Worm (Caenorhabditis elegans) whole organism, L4 larva: ENCODE data around the gene K10G9.2.

ENCODE experiments used
- T20F7.1 ChIP-seq: fragments of 200-800 bp; sonication (Bioruptor generic); optimal IDR thresholded peaks from 2 replicates; lab custom pipeline; 2018; ENCODE audit warnings: mild to moderate bottlenecking, missing genetic modification characterization, missing compliant biosample characterization
- ZK546.5 ChIP-seq, 2 experiments: sonication (generic microtip); optimal IDR thresholded peaks; 2 replicates each; lab custom pipeline; 2017; ENCODE audit warnings: missing biosample characterization in 2 of 2, missing genetic modification characterization in 2 of 2
- ces-1 ChIP-seq: fragments of 150-350 bp; sonication (generic microtip); optimal IDR thresholded peaks from 4 replicates; lab custom pipeline; 2014; ENCODE audit warnings: missing biosample characterization, missing genetic modification reagents, missing genetic modification characterization
- unc-62 ChIP-seq, 3 experiments: fragments of 150-350 bp in 1 of 3; sonication (generic microtip); optimal IDR thresholded peaks in 2 of 3; peaks in 1 of 3; 1 replicate in 1 of 3; 2 replicates in 2 of 3; lab custom pipeline; 2014 to 2017; ENCODE audit warnings: missing biosample characterization in 3 of 3, missing genetic modification characterization in 3 of 3, missing genetic modification reagents in 3 of 3, missing genotype in 1 of 3
- zag-1 ChIP-seq: fragments of 150-350 bp; optimal IDR thresholded peaks from 2 replicates; lab custom pipeline; 2014; ENCODE audit warnings: missing biosample characterization, missing genetic modification characterization

ce11 chrIII:10336109-10336508, 50.4 kb downstream of the K10G9.2 start:
- TF ChIP-seq ces-1 (GFP tag; lab: Kevin White, UChicago) (no peak), ZK546.5 (tag; optimal IDR thresholded peaks at IDR 0.05; lab: Kevin White, UChicago) (no peak), T20F7.1 (GFP tag; lab: Kevin White, UChicago) (no peak), unc-62 (GFP tag; optimal IDR thresholded peaks at IDR 0.05 in 1 of 2; lab: Kevin White, UChicago) (peak in 1 of 2 experiments; percentile 54), unc-62 (tag; optimal IDR thresholded peaks at IDR 0.05; lab: Kevin White, UChicago) (no peak), zag-1 (tag; lab: Kevin White, UChicago) (no peak)
